Fruit fly (Drosophila melanogaster) whole organism, wandering third instar larva: ENCODE measurements around the gene CG14221.

Source experiments
- Abd-B ChIP-seq: fragments of >200 bp; optimal IDR thresholded peaks from 2 replicates; lab custom pipeline; 2017; ENCODE audit warnings: missing biosample characterization, missing genetic modification characterization
- CG32264 ChIP-seq: fragments of 200-800 bp; sonication (Bioruptor generic); optimal IDR thresholded peaks from 2 replicates; lab custom pipeline; 2016; ENCODE audit warnings: missing biosample characterization, missing genetic modification characterization
- CG9705 ChIP-seq: fragments of 200-800 bp; sonication (Bioruptor generic); optimal IDR thresholded peaks from 2 replicates; lab custom pipeline; 2018; ENCODE audit warnings: missing biosample characterization, mild to moderate bottlenecking, missing genetic modification characterization
- CrebA ChIP-seq: fragments of 200-800 bp; sonication (Bioruptor generic); optimal IDR thresholded peaks from 2 replicates; lab custom pipeline; 2016; ENCODE audit warnings: missing biosample characterization, mild to moderate bottlenecking, missing genetic modification characterization, borderline replicate concordance
- Dfd ChIP-seq: fragments of >200 bp; optimal IDR thresholded peaks from 2 replicates; lab custom pipeline; 2017; ENCODE audit warnings: missing biosample characterization, missing genetic modification characterization
- Dif ChIP-seq: fragments of 200-275, 200-300 bp; sonication (Bioruptor generic); optimal IDR thresholded peaks from 2 replicates; lab custom pipeline; 2018; ENCODE audit warnings: missing biosample characterization, missing genetic modification characterization; ENCODE audit not compliant: partially characterized antibody
- GATAd ChIP-seq: sonication (Bioruptor generic); optimal IDR thresholded peaks from 2 replicates; lab custom pipeline; 2016; ENCODE audit warnings: missing biosample characterization, missing genetic modification characterization
- HLH106 ChIP-seq: fragments of 200-800 bp; optimal IDR thresholded peaks from 3 replicates; lab custom pipeline; 2019; ENCODE audit warnings: missing biosample characterization, mild to moderate bottlenecking, missing genetic modification characterization, moderate library complexity
- Hnf4 ChIP-seq: fragments of 200-800 bp; sonication (Bioruptor generic); optimal IDR thresholded peaks from 2 replicates; lab custom pipeline; 2016; ENCODE audit warnings: missing biosample characterization, mild to moderate bottlenecking, missing genetic modification characterization
- Hr78 ChIP-seq: fragments of >200 bp; optimal IDR thresholded peaks from 2 replicates; lab custom pipeline; 2017; ENCODE audit warnings: missing biosample characterization, missing genetic modification characterization
- Hr83 ChIP-seq: fragments of 200-300 bp; sonication (Bioruptor generic); optimal IDR thresholded peaks from 2 replicates; lab custom pipeline; 2016; ENCODE audit warnings: missing biosample characterization, mild to moderate bottlenecking, missing genetic modification characterization, moderate library complexity; ENCODE audit not compliant: poor library complexity, severe bottlenecking
- Jra ChIP-seq: sonication (Bioruptor generic); optimal IDR thresholded peaks from 2 replicates; lab custom pipeline; 2016; ENCODE audit warnings: missing biosample characterization, missing genetic modification characterization
- Mio ChIP-seq: sonication (Bioruptor generic); optimal IDR thresholded peaks from 2 replicates; lab custom pipeline; 2016; ENCODE audit warnings: missing biosample characterization, missing genetic modification characterization
- Myc ChIP-seq: fragments of >200 bp; optimal IDR thresholded peaks from 2 replicates; lab custom pipeline; 2017
- N ChIP-seq: fragments of >200 bp; optimal IDR thresholded peaks from 2 replicates; lab custom pipeline; 2018; ENCODE audit warnings: missing biosample characterization, missing external identifiers, missing genetic modification characterization
- OdsH ChIP-seq: fragments of 200-800 bp; sonication (Bioruptor generic); optimal IDR thresholded peaks from 2 replicates; lab custom pipeline; 2016; ENCODE audit warnings: missing biosample characterization, mild to moderate bottlenecking, missing genetic modification characterization
- Rel ChIP-seq, 2 experiments: fragments of 200-800 bp; sonication (Bioruptor generic) in 1 of 2; optimal IDR thresholded peaks; 2 replicates in 1 of 2; 3 replicates in 1 of 2; lab custom pipeline; 2016 to 2019; ENCODE audit warnings: mild to moderate bottlenecking in 2 of 2, missing biosample characterization in 2 of 2, missing genetic modification characterization in 2 of 2, moderate library complexity in 1 of 2
- Sp1 ChIP-seq: fragments of 200-800 bp; sonication (Bioruptor generic); optimal IDR thresholded peaks from 3 replicates; lab custom pipeline; 2019; ENCODE audit warnings: missing biosample characterization, mild to moderate bottlenecking, missing genetic modification characterization, moderate library complexity
- Vsx2 ChIP-seq: fragments of 200-300, 225-300 bp; sonication (Bioruptor generic); optimal IDR thresholded peaks from 2 replicates; lab custom pipeline; 2018; ENCODE audit warnings: missing biosample characterization, missing genetic modification characterization; ENCODE audit not compliant: partially characterized antibody
- br ChIP-seq: fragments of 200-800 bp; sonication (Bioruptor generic); optimal IDR thresholded peaks from 2 replicates; lab custom pipeline; 2016; ENCODE audit warnings: missing biosample characterization, missing genetic modification characterization
- brk ChIP-seq: fragments of 200-800 bp; sonication (Bioruptor generic); optimal IDR thresholded peaks from 2 replicates; lab custom pipeline; 2016; ENCODE audit warnings: missing biosample characterization, mild to moderate bottlenecking, missing genetic modification characterization
- dl ChIP-seq, 2 experiments: fragments of 175-275, 200-275 bp in 1 of 2; fragments of 200-275 bp in 1 of 2; sonication (Bioruptor generic); optimal IDR thresholded peaks; lab custom pipeline; 2018; ENCODE audit warnings: mild to moderate bottlenecking in 2 of 2, missing biosample characterization in 2 of 2, missing genetic modification characterization in 2 of 2, moderate library complexity in 2 of 2; ENCODE audit not compliant: partially characterized antibody in 2 of 2, insufficient read depth in 1 of 2
- dmrt93B ChIP-seq: fragments of 200-800 bp; sonication (Bioruptor generic); optimal IDR thresholded peaks from 2 replicates; lab custom pipeline; 2018; ENCODE audit warnings: missing biosample characterization, mild to moderate bottlenecking, missing genetic modification characterization
- dsf ChIP-seq: sonication (Bioruptor generic); optimal IDR thresholded peaks from 2 replicates; lab custom pipeline; 2016; ENCODE audit warnings: missing biosample characterization, missing genetic modification characterization, borderline replicate concordance
- ey ChIP-seq: fragments of 200-800 bp; sonication (Bioruptor generic); optimal IDR thresholded peaks from 2 replicates; lab custom pipeline; 2016; ENCODE audit warnings: missing biosample characterization, missing genetic modification characterization
- foxo ChIP-seq, 2 experiments: fragments of 200-800 bp; sonication (Bioruptor generic); optimal IDR thresholded peaks; 2 replicates in 1 of 2; 3 replicates in 1 of 2; lab custom pipeline; 2016 to 2017; ENCODE audit warnings: missing biosample characterization in 2 of 2, missing genetic modification characterization in 2 of 2
- fru ChIP-seq: fragments of 200-800 bp; sonication (Bioruptor generic); optimal IDR thresholded peaks from 3 replicates; lab custom pipeline; 2016; ENCODE audit warnings: missing biosample characterization, mild to moderate bottlenecking, missing genetic modification characterization
- h ChIP-seq: fragments of 200-800 bp; sonication (Bioruptor generic); optimal IDR thresholded peaks from 3 replicates; lab custom pipeline; 2016; ENCODE audit warnings: missing biosample characterization, mild to moderate bottlenecking, missing genetic modification characterization
- jim ChIP-seq: fragments of 175-275, 200-325 bp; sonication (Bioruptor generic); optimal IDR thresholded peaks from 2 replicates; lab custom pipeline; 2016; ENCODE audit warnings: missing biosample characterization, mild to moderate bottlenecking, missing genetic modification characterization
- lola ChIP-seq: fragments of >200 bp; optimal IDR thresholded peaks from 2 replicates; lab custom pipeline; 2017; ENCODE audit warnings: missing biosample characterization, missing genetic modification characterization
- pan ChIP-seq: fragments of >200 bp; optimal IDR thresholded peaks from 2 replicates; lab custom pipeline; 2017
- psq ChIP-seq: fragments of 200-800 bp; sonication (Bioruptor generic); optimal IDR thresholded peaks from 3 replicates; lab custom pipeline; 2017; ENCODE audit warnings: missing biosample characterization, mild to moderate bottlenecking, missing genetic modification characterization, moderate library complexity
- rgr ChIP-seq: fragments of 200-800 bp; sonication (Bioruptor generic); optimal IDR thresholded peaks from 3 replicates; lab custom pipeline; 2016; ENCODE audit warnings: missing biosample characterization, mild to moderate bottlenecking, missing genetic modification characterization
- sage ChIP-seq: fragments of 200-800 bp; sonication (Bioruptor generic); optimal IDR thresholded peaks from 2 replicates; lab custom pipeline; 2016; ENCODE audit warnings: missing biosample characterization, mild to moderate bottlenecking, missing genetic modification characterization
- sv ChIP-seq: fragments of 200-800 bp; sonication (Bioruptor generic); optimal IDR thresholded peaks from 3 replicates; lab custom pipeline; 2016; ENCODE audit warnings: missing biosample characterization, missing genetic modification characterization
- tai ChIP-seq: sonication (Bioruptor generic); optimal IDR thresholded peaks from 2 replicates; lab custom pipeline; 2016; ENCODE audit warnings: missing biosample characterization, missing genetic modification characterization
- usp ChIP-seq: fragments of >200 bp; optimal IDR thresholded peaks from 2 replicates; lab custom pipeline; 2017; ENCODE audit warnings: missing biosample characterization, missing genetic modification characterization
- woc ChIP-seq: sonication (Bioruptor generic); optimal IDR thresholded peaks from 2 replicates; lab custom pipeline; 2016; ENCODE audit warnings: missing biosample characterization, mild to moderate bottlenecking, missing genetic modification characterization

Gene CG14221

dm6 chrX:19665684-19666141 is 44.7 kb upstream of the CG14221 start:
- TF ChIP-seq dmrt93B (GFP tag; lab: Kevin White, UChicago) (peak; percentile 20), Hr83 (no peak), CG32264 (GFP tag; lab: Kevin White, UChicago) (no peak), dl (GFP tag; optimal IDR thresholded peaks at IDR 0.05; lab: Kevin White, UChicago; ENCODE audit: insufficient read depth in 1 of 2, partially characterized antibody in 2 of 2) (no peak), CG9705 (GFP tag; lab: Kevin White, UChicago) (peak; percentile 11), br (GFP tag; lab: Kevin White, UChicago) (peak; percentile 23), jim (GFP tag; lab: Kevin White, UChicago) (no peak), Myc (lab: Kevin White, UChicago) (no peak), Sp1 (peak; percentile 49), Dfd (GFP tag; lab: Kevin White, UChicago) (no peak), CrebA (no peak), Vsx2 (no peak), ey (peak; percentile 25), dsf (GFP tag; lab: Kevin White, UChicago) (no peak), brk (GFP tag; lab: Kevin White, UChicago) (no peak), Jra (GFP tag; lab: Kevin White, UChicago) (no peak), N (GFP tag; lab: Kevin White, UChicago) (no peak), lola (no peak), foxo (GFP tag; optimal IDR thresholded peaks at IDR 0.05; lab: Kevin White, UChicago) (peak in 1 of 2 experiments; percentile 43), usp (GFP tag; lab: Kevin White, UChicago) (no peak), rgr (peak; percentile 34), Dif (GFP tag; lab: Kevin White, UChicago) (peak; percentile 48), tai (GFP tag; lab: Kevin White, UChicago) (no peak), Hnf4 (GFP tag; lab: Kevin White, UChicago) (no peak), OdsH (no peak), woc (peak; percentile 53), pan (lab: Kevin White, UChicago) (no peak), GATAd (no peak), fru (GFP tag; lab: Kevin White, UChicago) (peak; percentile 37), Abd-B (GFP tag; lab: Kevin White, UChicago) (no peak), sage (GFP tag; lab: Kevin White, UChicago) (no peak), Mio (GFP tag; lab: Kevin White, UChicago) (no peak), Hr78 (GFP tag; lab: Kevin White, UChicago) (no peak), HLH106 (tag; lab: Kevin White, UChicago) (peak; percentile 48), Rel (GFP tag; optimal IDR thresholded peaks at IDR 0.05; lab: Kevin White, UChicago) (no peak), Rel (tag; optimal IDR thresholded peaks at IDR 0.05; lab: Kevin White, UChicago) (peak; percentile 30), h (GFP tag; lab: Kevin White, UChicago) (peak; percentile 32), sv (GFP tag; lab: Kevin White, UChicago) (no peak), psq (GFP tag; lab: Kevin White, UChicago) (no peak)

dm6 chrX:19663859-19664728 is 43.0 kb upstream of the CG14221 start, which contains the start of the genes CG14223 and Ssu72:
TSS of gene CG14223 (minus strand) at chrX:19663971.
TSS of gene Ssu72 (plus strand) at chrX:19664561.
- TF ChIP-seq Abd-B (GFP tag; lab: Kevin White, UChicago) = no peak
- TF ChIP-seq Hnf4 (GFP tag; lab: Kevin White, UChicago) = peak; percentile 15
- peak; percentile 6 for TF ChIP-seq woc
- TF ChIP-seq lola = no peak
